Worm (Caenorhabditis elegans): ENCODE measurements around the gene spe-42.

DNA sequence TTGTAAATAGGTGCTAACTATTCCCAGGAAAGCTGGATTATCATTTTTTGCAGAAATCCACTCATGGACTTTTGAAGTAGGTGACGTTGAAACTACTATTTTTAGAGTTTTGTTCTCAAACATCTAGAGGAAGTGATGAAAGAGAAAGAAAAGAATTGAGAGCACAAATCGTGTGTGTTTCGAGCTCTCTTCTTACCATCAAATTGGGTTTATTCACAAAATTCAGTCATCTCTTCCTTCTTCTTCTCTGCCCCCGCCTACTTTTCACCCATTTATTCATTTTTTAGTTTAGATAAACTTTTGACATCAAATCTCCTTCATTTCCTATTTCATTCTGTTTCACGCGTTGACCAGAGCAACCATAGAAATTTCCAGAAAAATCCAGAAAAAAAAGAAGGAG, 49.9 kb downstream of the spe-42 start, which contains the start of gene W05E10.2:
- no peak for TF ChIP-seq ztf-16 (tag; optimal IDR thresholded peaks at IDR 0.05)
- TF ChIP-seq fkh-10 (GFP tag; optimal IDR thresholded peaks at IDR 0.05) = no peak
- TF ChIP-seq nfya-1 (tag; optimal IDR thresholded peaks at IDR 0.05) = no peak
- TF ChIP-seq fkh-6 (tag; optimal IDR thresholded peaks at IDR 0.05) = no peak
- no peak for TF ChIP-seq fax-1 (tag; optimal IDR thresholded peaks at IDR 0.05)
- TF ChIP-seq dve-1 (tag; optimal IDR thresholded peaks at IDR 0.05) = no peak
- TF ChIP-seq sox-2 (GFP tag; IDR thresholded peaks at IDR 0.05) = no peak

Measured in whole organism, late embryonic.